Worm (Caenorhabditis elegans) whole organism, young adult: Measurements from ENCODE around the gene miga-1.

ENCODE experiments used
- B0035.1 ChIP-seq: sonication (generic microtip); optimal IDR thresholded peaks from 2 replicates; lab custom pipeline; 2016; ENCODE audit warnings: missing genetic modification characterization, mild to moderate bottlenecking, missing compliant biosample characterization, missing genotype, missing genetic modification reagents
- F33H1.4 ChIP-seq: fragments of 200-800 bp; sonication (Bioruptor generic); IDR thresholded peaks from 2 replicates; pipeline ENCODE4 v1.3.6; 2022; ENCODE audit warnings: missing genetic modification reagents, missing genetic modification characterization, missing compliant biosample characterization
- chd-7 ChIP-seq: sonication (generic microtip); optimal IDR thresholded peaks from 2 replicates; lab custom pipeline; 2016; ENCODE audit warnings: mild to moderate bottlenecking, missing genetic modification characterization, moderate library complexity, missing compliant biosample characterization
- gei-17 ChIP-seq: fragments of 200-800 bp; sonication (Bioruptor generic); optimal IDR thresholded peaks from 2 replicates; lab custom pipeline; 2018; ENCODE audit warnings: mild to moderate bottlenecking, missing genetic modification characterization, missing compliant biosample characterization
- hlh-26 ChIP-seq: fragments of 200-800 bp; sonication (Bioruptor generic); conservative IDR thresholded peaks from 2 replicates; pipeline ENCODE4 v1.3.6; 2022; ENCODE audit warnings: missing genetic modification reagents, missing genetic modification characterization, missing compliant biosample characterization
- pbrm-1 ChIP-seq: fragments of 200-800 bp; sonication (Bioruptor generic); IDR thresholded peaks from 2 replicates; pipeline ENCODE4 v1.3.6; 2022; ENCODE audit warnings: missing genetic modification reagents, missing genetic modification characterization, missing compliant biosample characterization
- pha-4 ChIP-seq: fragments of 150-350 bp; sonication (generic microtip); optimal IDR thresholded peaks from 2 replicates; lab custom pipeline; 2014; ENCODE audit warnings: missing biosample characterization, missing genetic modification reagents, missing genetic modification characterization

DNA sequence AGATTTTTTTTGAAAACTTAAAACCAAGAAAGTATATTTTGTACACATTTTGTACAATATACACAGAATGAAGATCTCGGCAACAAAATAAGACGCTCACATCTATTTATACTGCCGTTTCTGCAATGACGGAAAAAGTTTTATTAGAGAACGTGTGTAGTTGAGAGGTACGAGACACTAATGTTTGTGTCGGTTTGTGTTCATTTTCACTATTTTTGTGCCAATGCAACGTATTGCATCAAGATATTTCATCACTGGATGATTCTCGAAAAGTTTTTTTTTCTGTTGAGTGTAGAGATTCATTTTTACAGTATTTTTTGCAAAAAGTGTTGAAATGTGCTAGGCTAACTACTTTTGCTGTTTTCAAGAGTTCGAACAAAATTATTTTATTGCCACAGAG, 8.3 kb upstream of the miga-1 start:
- no peak for TF ChIP-seq pha-4
- TF ChIP-seq gei-17 (GFP tag; lab: Kevin White, UChicago) = no peak
- TF ChIP-seq B0035.1 = no peak
- no peak for TF ChIP-seq pbrm-1 (GFP tag; lab: Robert Waterston, UW)
- no peak for TF ChIP-seq hlh-26
- no peak for TF ChIP-seq F33H1.4 (GFP tag; lab: Robert Waterston, UW)
- TF ChIP-seq chd-7 (tag; lab: Kevin White, UChicago) = no peak
